Worm (Caenorhabditis elegans): Measurements from ENCODE around the gene arrd-15.

The arrd-15 gene

ce11 chrIII:8887184-8887801 lies 42.5 kb upstream of the arrd-15 start, which contains the start of gene famh-136 (continued):
- TF ChIP-seq ztf-18 (tag; optimal IDR thresholded peaks at IDR 0.05) (peak; percentile 99), egrh-3 (GFP tag; IDR thresholded peaks at IDR 0.05) (no peak), nhr-90 (tag; optimal IDR thresholded peaks at IDR 0.05) (no peak), ztf-6 (GFP tag; IDR thresholded peaks at IDR 0.05) (no peak), madf-8 (GFP tag; conservative IDR thresholded peaks at IDR 0.05) (peak; percentile 67), attf-6 (GFP tag; IDR thresholded peaks at IDR 0.05) (no peak), him-1 (tag; optimal IDR thresholded peaks at IDR 0.05) (peak; percentile 12), zim-3 (tag; optimal IDR thresholded peaks at IDR 0.05) (no peak), hmg-20 (GFP tag; IDR thresholded peaks at IDR 0.05) (no peak), ccch-3 (GFP tag; optimal IDR thresholded peaks at IDR 0.05) (no peak), F52B5.7 (tag; optimal IDR thresholded peaks at IDR 0.05) (no peak), nhr-80 (tag; optimal IDR thresholded peaks at IDR 0.05) (peak; percentile 91), lin-35 (GFP tag; optimal IDR thresholded peaks at IDR 0.05) (peak in 2 of 3 experiments; percentile 9 to 83), tbp1 (GFP tag; optimal IDR thresholded peaks at IDR 0.05) (peak; percentile 66), efl-1 (GFP tag; optimal IDR thresholded peaks at IDR 0.05) (peak; percentile 62), Y56A3A.18 (GFP tag; IDR thresholded peaks at IDR 0.05) (peak; percentile 30; the same call in 1 of the 2 replicates), hsf-1 (GFP tag; IDR thresholded peaks at IDR 0.05) (no peak), Y67H2A.10 (GFP tag; conservative IDR thresholded peaks at IDR 0.05) (0 out of 2 replicates have a peak, but pooled peaks have one; percentile 20), Y53G8AR.9 (GFP tag; conservative IDR thresholded peaks at IDR 0.05) (peak; percentile 93), nhr-27 (tag; optimal IDR thresholded peaks at IDR 0.05) (no peak), attf-3 (GFP tag; conservative IDR thresholded peaks at IDR 0.05) (peak; percentile 46; the same call in 1 of the 2 replicates), hlh-12 (tag; optimal IDR thresholded peaks at IDR 0.05) (no peak), lin-40 (tag; optimal IDR thresholded peaks at IDR 0.05) (peak; percentile 90), aptf-3 (GFP tag; IDR thresholded peaks at IDR 0.05) (no peak), lin-26 (GFP tag; IDR thresholded peaks at IDR 0.05) (no peak), Y53F4B.3 (GFP tag; IDR thresholded peaks at IDR 0.05) (no peak), F57A8.1 (GFP tag; optimal IDR thresholded peaks at IDR 0.05) (no peak), mes-4 (tag; optimal IDR thresholded peaks at IDR 0.05) (no peak), snpc-4 (GFP tag; optimal IDR thresholded peaks at IDR 0.05) (peak; percentile 53), snpc-4 (tag; optimal IDR thresholded peaks at IDR 0.05) (peak; percentile 50 to 74 (median 64)), unc-130 (GFP tag; optimal IDR thresholded peaks at IDR 0.05) (peak; percentile 4), snpc-1.1 (tag; optimal IDR thresholded peaks at IDR 0.05; ENCODE audit: insufficient read depth) (peak; percentile 51), cebp-1 (GFP tag; IDR thresholded peaks at IDR 0.05) (peak; percentile 36; the same call in 1 of the 2 replicates), cebp-1 (tag; optimal IDR thresholded peaks at IDR 0.05) (peak; percentile 90), let-607 (tag; optimal IDR thresholded peaks at IDR 0.05) (peak; percentile 39 to 76), B0035.1 (tag; optimal IDR thresholded peaks at IDR 0.05) (no peak), mxl-1 (tag; optimal IDR thresholded peaks at IDR 0.05) (no peak), let-526 (GFP tag; IDR thresholded peaks at IDR 0.05) (no peak), unc-62 (GFP tag; optimal IDR thresholded peaks at IDR 0.05) (no peak), K11D2.4 (GFP tag; IDR thresholded peaks at IDR 0.05) (peak; percentile 87), egl-18 (GFP tag; IDR thresholded peaks at IDR 0.05) (no peak), ztf-28 (GFP tag; IDR thresholded peaks at IDR 0.05) (no peak), F33H1.4 (GFP tag; IDR thresholded peaks at IDR 0.05) (peak; percentile 74), ZK185.1 (tag; optimal IDR thresholded peaks at IDR 0.05; ENCODE audit: poor library complexity, severe bottlenecking) (peak; percentile 46), ztf-22 (GFP tag; optimal IDR thresholded peaks at IDR 0.05) (no peak), hmg-1.2 (GFP tag; IDR thresholded peaks at IDR 0.05) (peak; percentile 57), ekl-4 (GFP tag; IDR thresholded peaks at IDR 0.05) (peak; percentile 67; the same call in 1 of the 2 replicates)
